Fruit fly (Drosophila melanogaster): Measurements from ENCODE around the gene CG32640.

DNA sequence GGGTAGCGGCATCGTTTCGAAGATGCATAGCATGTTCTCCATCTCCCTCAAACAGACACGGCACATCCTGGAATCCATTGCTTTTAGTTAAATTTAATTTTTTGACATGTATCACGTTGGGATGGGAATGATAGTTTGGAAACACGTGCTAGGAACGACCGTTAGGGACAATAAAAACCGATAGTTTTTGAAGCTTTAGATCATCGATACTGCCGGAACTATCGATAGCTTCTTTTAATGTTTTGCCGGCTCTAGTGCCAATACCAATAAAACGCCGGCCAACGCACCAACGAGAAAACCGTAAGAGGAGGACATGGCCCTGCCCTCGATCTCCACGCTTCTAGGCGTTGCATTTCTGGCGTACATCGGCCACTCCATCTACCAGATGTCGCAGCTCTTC is 23.0 kb upstream of the CG32640 start, which contains the start of the genes CG4318 and CG4332:
- TF ChIP-seq CG8478 (optimal IDR thresholded peaks at IDR 0.05) = no peak
- no peak for TF ChIP-seq CTCF (optimal IDR thresholded peaks at IDR 0.05)
